Fruit fly (Drosophila melanogaster): ENCODE results near the gene CG17612.

DNA sequence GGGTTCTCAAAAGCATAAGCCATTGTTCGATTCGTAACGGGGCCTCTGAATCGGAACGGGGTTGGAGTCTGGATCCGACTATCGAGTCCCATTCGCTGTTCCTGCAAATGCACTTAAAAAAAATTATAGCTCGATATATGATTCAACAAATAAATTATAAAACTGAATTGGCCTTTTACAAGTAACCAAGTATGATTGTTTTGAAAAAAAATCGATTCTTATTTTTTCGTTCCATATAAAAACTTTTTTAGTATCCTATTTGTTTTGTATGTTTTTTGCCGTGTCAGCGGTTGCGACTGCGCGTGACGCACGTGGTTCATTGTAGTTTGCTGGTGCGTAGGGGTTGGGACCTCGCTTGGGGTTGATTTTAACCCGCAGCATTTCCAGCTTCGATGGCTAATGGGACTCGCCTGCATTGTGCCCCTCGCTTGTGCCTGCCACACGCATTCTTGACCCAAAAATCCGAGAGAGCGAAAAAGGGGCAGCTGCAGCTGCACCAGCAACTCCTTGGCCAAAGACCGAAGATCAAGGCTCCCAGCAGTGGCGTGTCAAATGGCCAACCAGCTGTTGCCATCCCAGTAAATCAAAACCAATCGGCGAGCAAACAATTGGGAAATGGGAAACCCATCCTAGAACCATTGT lies 31.7 kb downstream of the CG17612 start:
- TF ChIP-seq brk (GFP tag; optimal IDR thresholded peaks at IDR 0.05), result no peak
- no peak for TF ChIP-seq CrebA (GFP tag; optimal IDR thresholded peaks at IDR 0.05; ENCODE audit: borderline replicate concordance)

Data from whole organism, wandering third instar larva.